Worm (Caenorhabditis elegans) whole organism, early embryonic: ENCODE measurements around the gene fbxa-220.

Experiments
- B0310.2 ChIP-seq: sonication (generic microtip); optimal IDR thresholded peaks from 2 replicates; lab custom pipeline; 2016; ENCODE audit warnings: mild to moderate bottlenecking, missing genetic modification characterization, missing compliant biosample characterization
- F13C5.2 ChIP-seq: sonication (generic microtip); optimal IDR thresholded peaks from 2 replicates; lab custom pipeline; 2017; ENCODE audit warnings: mild to moderate bottlenecking, missing genetic modification characterization, inconsistent platforms, missing compliant biosample characterization
- aly-1 ChIP-seq: sonication (generic microtip); optimal IDR thresholded peaks from 2 replicates; lab custom pipeline; 2016; ENCODE audit warnings: missing genetic modification characterization, missing compliant biosample characterization
- ama-1 ChIP-seq: fragments of 150-350 bp; optimal IDR thresholded peaks from 2 replicates; lab custom pipeline; 2014
- ceh-13 ChIP-seq: fragments of 200-800 bp; sonication (Bioruptor generic); optimal IDR thresholded peaks from 2 replicates; lab custom pipeline; 2018; ENCODE audit warnings: mild to moderate bottlenecking, missing genetic modification characterization, missing compliant biosample characterization
- ceh-36 ChIP-seq: sonication (generic microtip); optimal IDR thresholded peaks from 2 replicates; lab custom pipeline; 2016; ENCODE audit warnings: missing genetic modification characterization, inconsistent platforms, missing compliant biosample characterization
- flt-1 ChIP-seq: fragments of 200-800 bp; sonication (Bioruptor generic); IDR thresholded peaks from 2 replicates; pipeline ENCODE4 v1.3.6; 2022; ENCODE audit warnings: missing genetic modification characterization, missing compliant biosample characterization
- hmbx-1 ChIP-seq: sonication (generic microtip); optimal IDR thresholded peaks from 2 replicates; lab custom pipeline; 2016; ENCODE audit warnings: mild to moderate bottlenecking, missing genetic modification characterization, missing compliant biosample characterization
- hmg-4 ChIP-seq: fragments of 200-800 bp; sonication (Bioruptor generic); optimal IDR thresholded peaks from 2 replicates; lab custom pipeline; 2018; ENCODE audit warnings: mild to moderate bottlenecking, missing genetic modification characterization, missing compliant biosample characterization
- hnd-1 ChIP-seq: sonication (generic microtip); optimal IDR thresholded peaks from 2 replicates; lab custom pipeline; 2016; ENCODE audit warnings: missing genetic modification characterization, missing compliant biosample characterization
- scrt-1 ChIP-seq: fragments of 200-800 bp; sonication (Bioruptor generic); IDR thresholded peaks from 2 replicates; pipeline ENCODE4 v1.3.6; 2022; ENCODE audit warnings: missing genetic modification characterization, missing compliant biosample characterization
- sea-1 ChIP-seq: fragments of 200-800 bp; sonication (Bioruptor generic); conservative IDR thresholded peaks from 2 replicates; pipeline ENCODE4 v1.3.6; 2022; ENCODE audit warnings: missing genetic modification characterization, missing compliant biosample characterization
- tbx-11 ChIP-seq: fragments of 200-800 bp; sonication (Bioruptor generic); IDR thresholded peaks from 2 replicates; pipeline ENCODE4 v1.3.6; 2022; ENCODE audit warnings: missing genetic modification characterization, missing compliant biosample characterization
- tra-4 ChIP-seq: sonication (generic microtip); optimal IDR thresholded peaks from 2 replicates; lab custom pipeline; 2017; ENCODE audit warnings: missing genetic modification characterization, missing compliant biosample characterization

- TF ChIP-seq F13C5.2 (no peak), aly-1 (tag; lab: Kevin White, UChicago) (no peak), hmg-4 (no peak), ama-1 (lab: Kevin White, UChicago) (no peak), flt-1 (no peak), scrt-1 (GFP tag; lab: Robert Waterston, UW) (no peak), tbx-11 (GFP tag; lab: Robert Waterston, UW) (no peak), ceh-13 (no peak), ceh-36 (no peak), hnd-1 (tag; lab: Kevin White, UChicago) (no peak), hmbx-1 (tag; lab: Kevin White, UChicago) (no peak), tra-4 (tag; lab: Kevin White, UChicago) (no peak), sea-1 (GFP tag; lab: Robert Waterston, UW) (no peak), B0310.2 (no peak)
These were observed 41.4 kb downstream of the fbxa-220 start, which contains the start of gene sbp-1 for ce11 chrIII:11442556-11442955.
